Worm (Caenorhabditis elegans): ENCODE results near the gene haf-2.

Gene haf-2

DNA sequence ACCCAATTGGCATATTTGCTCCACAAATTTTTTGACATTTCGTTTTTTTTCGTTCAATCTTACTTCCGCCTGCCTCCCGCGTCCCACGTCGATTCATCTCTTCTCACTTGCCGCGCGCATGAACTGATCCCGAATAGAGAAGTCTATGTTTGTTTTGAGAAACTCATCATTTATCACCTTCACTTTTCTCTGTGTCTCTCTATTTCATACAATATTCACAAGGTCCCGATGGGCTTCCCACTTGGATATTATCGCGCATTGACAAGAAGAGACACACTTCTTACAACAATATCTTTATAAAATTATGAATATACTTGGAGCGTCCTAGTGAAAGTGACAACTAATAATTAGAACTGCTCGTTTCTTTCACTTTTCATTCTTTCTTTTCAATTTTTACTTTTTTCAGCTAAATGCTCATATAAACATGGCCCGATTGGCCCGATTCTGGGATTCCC lies 2.3 kb upstream of the haf-2 start, which contains the start of gene insc-1:
Gene insc-1, plus strand, starts transcription at position 405 of the 455 bp plus-strand sequence.
- TF ChIP-seq blmp-1 (tag; optimal IDR thresholded peaks at IDR 0.05; ENCODE audit: insufficient read depth) = peak; percentile 7
- no peak for TF ChIP-seq dmd-4 (tag; optimal IDR thresholded peaks at IDR 0.05)

DNA sequence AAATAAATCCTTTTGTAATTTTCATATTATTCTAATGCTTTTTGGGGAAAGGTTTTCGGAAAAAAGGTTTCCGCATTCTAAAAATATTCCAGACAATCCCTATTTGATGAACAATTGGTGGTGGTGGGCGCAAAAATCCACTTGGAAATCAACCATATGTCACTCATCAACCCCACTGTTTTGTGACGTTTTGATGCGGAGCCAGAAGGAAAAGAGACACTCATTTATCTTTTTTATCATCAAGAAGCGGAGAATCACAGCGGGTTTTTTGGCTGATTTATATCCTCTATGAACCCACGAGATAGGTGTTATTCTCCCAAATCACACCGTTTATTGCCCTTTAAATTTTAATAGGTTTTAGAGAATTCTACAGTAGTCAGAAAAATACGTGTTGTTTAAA lies 950 bp upstream of the haf-2 start:
- TF ChIP-seq lin-13 (GFP tag; optimal IDR thresholded peaks at IDR 0.05) (no peak), peb-1 (tag; optimal IDR thresholded peaks at IDR 0.05) (no peak), unc-55 (GFP tag; optimal IDR thresholded peaks at IDR 0.05) (no peak), lin-11 (tag; optimal IDR thresholded peaks at IDR 0.05) (no peak), unc-62 (GFP tag; optimal IDR thresholded peaks at IDR 0.05) (no peak)

DNA sequence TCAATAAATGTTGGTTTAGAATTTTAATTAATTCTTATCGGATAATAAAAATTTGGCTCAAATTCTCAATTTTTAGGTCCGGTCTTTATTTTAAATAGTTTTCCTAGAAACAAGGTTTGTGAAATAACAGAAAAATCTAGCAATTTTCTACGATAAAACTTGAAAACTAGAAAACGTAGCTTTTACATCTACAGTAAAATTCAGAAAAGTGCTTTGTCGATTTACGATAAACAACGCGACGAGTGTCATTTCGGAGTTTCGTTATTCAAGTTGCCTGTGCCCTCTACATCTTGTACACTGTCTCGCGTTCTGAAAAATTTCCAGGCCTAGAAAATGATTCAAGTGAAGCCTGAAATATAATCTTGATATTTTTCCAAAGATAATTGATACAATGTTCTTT lies 547 bp upstream of the haf-2 start:
- TF ChIP-seq sma-3 (GFP tag; optimal IDR thresholded peaks at IDR 0.05) (no peak), lsy-2 (tag; optimal IDR thresholded peaks at IDR 0.05) (peak in 1 of 2 experiments; percentile 60), nhr-23 (tag; optimal IDR thresholded peaks at IDR 0.05) (no peak), unc-55 (GFP tag; optimal IDR thresholded peaks at IDR 0.05) (peak; percentile 58), unc-62 (GFP tag; optimal IDR thresholded peaks at IDR 0.05) (no peak), unc-39 (tag; optimal IDR thresholded peaks at IDR 0.05) (no peak), dmd-4 (tag; optimal IDR thresholded peaks at IDR 0.05) (no peak), ZK546.5 (tag; optimal IDR thresholded peaks at IDR 0.05) (no peak), C34F6.9 (tag; optimal IDR thresholded peaks at IDR 0.05) (peak; percentile 36), ztf-11 (tag; optimal IDR thresholded peaks at IDR 0.05) (no peak), skn-1 (tag; optimal IDR thresholded peaks at IDR 0.05) (no peak), R02D3.7 (tag; optimal IDR thresholded peaks at IDR 0.05) (peak; percentile 66)

DNA sequence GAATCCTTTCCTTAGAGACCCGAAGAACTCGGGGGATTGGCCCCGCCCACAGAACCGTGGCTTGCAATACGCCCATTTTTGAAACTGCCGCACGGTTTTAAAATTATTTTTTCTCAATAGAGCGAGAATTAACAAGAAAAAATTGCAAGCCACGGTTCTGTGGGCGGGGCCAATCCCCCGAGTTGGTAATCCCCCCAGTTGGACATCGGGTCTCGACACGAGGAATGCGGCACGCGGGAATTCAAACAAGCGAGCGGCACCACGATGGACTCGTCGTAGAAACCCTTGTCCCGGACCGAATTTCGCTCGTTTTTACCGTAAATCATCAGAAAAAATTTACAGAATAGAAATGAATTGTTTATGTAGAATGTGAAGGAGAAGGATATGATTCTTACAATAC lies 3.2 kb downstream of the haf-2 start:
- TF ChIP-seq peb-1 (tag; optimal IDR thresholded peaks at IDR 0.05) (no peak), ceh-16 (tag; optimal IDR thresholded peaks at IDR 0.05) (no peak), egl-27 (tag; optimal IDR thresholded peaks at IDR 0.05) (no peak), Y55F3AM.14 (GFP tag; optimal IDR thresholded peaks at IDR 0.05) (no peak), elt-3 (tag; optimal IDR thresholded peaks at IDR 0.05) (no peak), nhr-12 (tag; optimal IDR thresholded peaks at IDR 0.05) (no peak), crh-2 (tag; optimal IDR thresholded peaks at IDR 0.05) (no peak), aly-2 (tag; optimal IDR thresholded peaks at IDR 0.05) (no peak), unc-39 (tag; optimal IDR thresholded peaks at IDR 0.05) (no peak), nhr-237 (tag; optimal IDR thresholded peaks at IDR 0.05) (no peak), nhr-6 (tag; optimal IDR thresholded peaks at IDR 0.05) (no peak), mab-5 (tag; optimal IDR thresholded peaks at IDR 0.05) (no peak), alr-1 (tag; optimal IDR thresholded peaks at IDR 0.05) (no peak), unc-62 (GFP tag; optimal IDR thresholded peaks at IDR 0.05) (no peak), nhr-21 (tag; optimal IDR thresholded peaks at IDR 0.05) (no peak), lin-13 (GFP tag; optimal IDR thresholded peaks at IDR 0.05) (no peak)

DNA sequence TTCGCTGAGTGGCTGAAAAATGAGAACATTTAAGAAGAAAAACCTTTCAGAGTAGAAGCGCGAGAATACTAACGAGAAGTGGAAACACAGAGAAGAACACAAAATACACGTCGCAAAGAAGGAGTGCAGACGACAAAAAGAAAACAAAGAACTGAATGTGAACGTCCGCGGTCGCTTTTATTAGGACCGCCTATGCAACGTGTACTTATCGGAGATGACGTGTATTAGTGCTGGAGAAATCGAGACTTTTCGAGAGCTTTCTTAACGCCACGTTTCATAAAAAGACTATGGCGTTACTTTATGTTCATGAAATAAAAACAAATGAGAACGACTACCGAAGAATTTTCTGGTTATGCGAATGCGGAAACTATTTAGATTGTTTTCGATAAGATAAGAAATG lies 3.7 kb downstream of the haf-2 start, which contains the start of gene hsp-4:
Gene hsp-4, minus strand, starts transcription at position 139 of the 400 bp plus-strand sequence.
- TF ChIP-seq unc-55 (GFP tag; optimal IDR thresholded peaks at IDR 0.05) = peak; percentile 1
- TF ChIP-seq ztf-4 (tag; optimal IDR thresholded peaks at IDR 0.05) = no peak
- no peak for TF ChIP-seq nhr-23 (tag; optimal IDR thresholded peaks at IDR 0.05)
- peak; percentile 2 for TF ChIP-seq ama-1 (optimal IDR thresholded peaks at IDR 0.05)
- no peak for TF ChIP-seq lin-39 (tag; optimal IDR thresholded peaks at IDR 0.05)
- TF ChIP-seq ztf-11 (tag; optimal IDR thresholded peaks at IDR 0.05) = no peak
- TF ChIP-seq unc-39 (tag; optimal IDR thresholded peaks at IDR 0.05) = no peak
- peak; percentile 83 for TF ChIP-seq crh-2 (tag; optimal IDR thresholded peaks at IDR 0.05)
- TF ChIP-seq fos-1 (tag; optimal IDR thresholded peaks at IDR 0.05) = peak; percentile 51

DNA sequence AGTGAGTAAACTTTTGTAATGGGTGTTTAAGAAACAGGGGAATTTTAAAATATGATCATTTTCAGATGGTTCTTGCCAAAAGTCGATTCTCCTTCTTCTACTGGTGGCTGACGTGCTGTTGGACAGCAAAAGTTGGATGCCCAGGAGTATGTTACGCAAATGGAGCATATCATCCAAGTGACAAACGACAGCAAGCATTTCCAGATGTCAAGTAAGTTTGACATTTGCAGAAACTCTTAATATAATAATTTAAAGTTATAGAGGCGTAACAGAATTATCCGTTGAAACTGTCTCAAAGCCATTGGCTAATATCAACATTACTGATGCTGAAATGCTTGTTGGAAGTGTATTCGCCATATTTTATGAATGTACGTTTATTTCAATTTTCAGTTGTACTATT lies 8.2 kb downstream of the haf-2 start:
- TF ChIP-seq nhr-25 (tag; optimal IDR thresholded peaks at IDR 0.05) (no peak), unc-55 (GFP tag; optimal IDR thresholded peaks at IDR 0.05) (no peak), nhr-11 (tag; optimal IDR thresholded peaks at IDR 0.05) (no peak)
